In genomic region chr3L:18250652-18251051, dm6 we compare ENCODE assay signal across 3 fruit fly cellular contexts.
TF ChIP-seq lines count a peak whose summit lies in the region.

No protein-coding gene starts in this region.

- TF ChIP-seq CTCF in whole organism, embryonic (GFP tag; optimal IDR thresholded peaks at IDR 0.05; lab: Kevin White, UChicago): no peak

TF ChIP-seq in whole organism, embryonic, 481 proteins besides CTCF, POLR2A, EP300 and RAD21 (continues in another document):
- TF ChIP-seq Rx (GFP tag; IDR thresholded peaks at IDR 0.05; lab: Robert Waterston, UW) (peak; percentile 62), Deaf1 (tag; optimal IDR thresholded peaks at IDR 0.05; lab: Kevin White, UChicago) (no peak), CG7271 (tag; optimal IDR thresholded peaks at IDR 0.05; lab: Kevin White, UChicago) (no peak), wor (GFP tag; IDR thresholded peaks at IDR 0.05; lab: Robert Waterston, UW) (peak; percentile 55), CG2712 (tag; optimal IDR thresholded peaks at IDR 0.05; lab: Kevin White, UChicago) (peak; percentile 86), BEAF-32 (GFP tag; optimal IDR thresholded peaks at IDR 0.05; lab: Kevin White, UChicago) (no peak), CG1024 (GFP tag; IDR thresholded peaks at IDR 0.05; lab: Robert Waterston, UW) (no peak), grn (GFP tag; optimal IDR thresholded peaks at IDR 0.05; lab: Kevin White, UChicago) (no peak), corto (GFP tag; optimal IDR thresholded peaks at IDR 0.05; lab: Kevin White, UChicago) (no peak), ac (GFP tag; optimal IDR thresholded peaks at IDR 0.05; lab: Kevin White, UChicago) (no peak), CG33213 (GFP tag; optimal IDR thresholded peaks at IDR 0.05; lab: Kevin White, UChicago) (no peak), CG14050 (GFP tag; IDR thresholded peaks at IDR 0.05; lab: Robert Waterston, UW) (0 out of 3 replicates have a peak, but pooled peaks have one; percentile 17), CG12299 (tag; optimal IDR thresholded peaks at IDR 0.05; lab: Kevin White, UChicago) (no peak), CG9876 (GFP tag; optimal IDR thresholded peaks at IDR 0.05; lab: Kevin White, UChicago) (no peak), CG13424 (tag; optimal IDR thresholded peaks at IDR 0.05; lab: Kevin White, UChicago) (peak; percentile 74), CG12744 (GFP tag; optimal IDR thresholded peaks at IDR 0.05; lab: Kevin White, UChicago) (no peak), pita (GFP tag; optimal IDR thresholded peaks at IDR 0.05; lab: Kevin White, UChicago) (no peak), CG10959 (GFP tag; IDR thresholded peaks at IDR 0.05; lab: Robert Waterston, UW) (peak; percentile 70), Hsf (GFP tag; optimal IDR thresholded peaks at IDR 0.05; lab: Kevin White, UChicago) (peak; percentile 27), Poxn (GFP tag; IDR thresholded peaks at IDR 0.05; lab: Robert Waterston, UW) (no peak), CG10267 (tag; optimal IDR thresholded peaks at IDR 0.05; lab: Kevin White, UChicago) (peak; percentile 75), CG4617 (GFP tag; optimal IDR thresholded peaks at IDR 0.05; lab: Kevin White, UChicago; ENCODE audit: borderline replicate concordance) (no peak), CG1603 (tag; optimal IDR thresholded peaks at IDR 0.05; lab: Kevin White, UChicago) (peak; percentile 54), lbe (GFP tag; optimal IDR thresholded peaks at IDR 0.05; lab: Kevin White, UChicago) (no peak), pan (optimal IDR thresholded peaks at IDR 0.05; lab: Kevin White, UChicago) (no peak), pan (GFP tag; optimal IDR thresholded peaks at IDR 0.05 in 1 of 2, IDR thresholded peaks at IDR 0.05 in 1 of 2) (peak in 1 of 2 experiments; percentile 49), pnt (GFP tag; optimal IDR thresholded peaks at IDR 0.05; lab: Kevin White, UChicago) (no peak), CG9215 (GFP tag; IDR thresholded peaks at IDR 0.05; lab: Robert Waterston, UW) (no peak), phol (tag; optimal IDR thresholded peaks at IDR 0.05; lab: Kevin White, UChicago) (peak; percentile 77), tup (GFP tag; optimal IDR thresholded peaks at IDR 0.05; lab: Kevin White, UChicago) (no peak), Hmr (GFP tag; optimal IDR thresholded peaks at IDR 0.05; lab: Kevin White, UChicago) (no peak)

TF ChIP-seq in whole organism, prepupa, 60 proteins besides CTCF, POLR2A, EP300 and RAD21:
- TF ChIP-seq CG6792 (GFP tag; optimal IDR thresholded peaks at IDR 0.05; lab: Kevin White, UChicago) (no peak), OdsH (GFP tag; optimal IDR thresholded peaks at IDR 0.05; lab: Kevin White, UChicago) (no peak), Hr4 (GFP tag; optimal IDR thresholded peaks at IDR 0.05; lab: Kevin White, UChicago) (peak; percentile 41), Eip78C (GFP tag; lab: Kevin White, UChicago) (peak; percentile 73), CG32006 (GFP tag; optimal IDR thresholded peaks at IDR 0.05; lab: Kevin White, UChicago) (peak; percentile 59), Eip75B (GFP tag; optimal IDR thresholded peaks at IDR 0.05; lab: Kevin White, UChicago) (no peak), dac (GFP tag; optimal IDR thresholded peaks at IDR 0.05; lab: Kevin White, UChicago) (no peak), CG3032 (tag; optimal IDR thresholded peaks at IDR 0.05; lab: Kevin White, UChicago) (no peak), topi (GFP tag; optimal IDR thresholded peaks at IDR 0.05; lab: Kevin White, UChicago) (no peak), achi (GFP tag; optimal IDR thresholded peaks at IDR 0.05; lab: Kevin White, UChicago) (peak; percentile 18), Gug (GFP tag; IDR thresholded peaks at IDR 0.05; lab: Robert Waterston, UW) (peak; percentile 45), Sox15 (GFP tag; optimal IDR thresholded peaks at IDR 0.05; lab: Kevin White, UChicago) (no peak), lz (GFP tag; optimal IDR thresholded peaks at IDR 0.05; lab: Kevin White, UChicago) (no peak), CG6163 (GFP tag; IDR thresholded peaks at IDR 0.05; lab: Robert Waterston, UW) (peak; percentile 51; the same call in 2 of the 3 replicates), CG10631 (GFP tag; optimal IDR thresholded peaks at IDR 0.05; lab: Kevin White, UChicago) (peak; percentile 23), CG15336 (GFP tag; IDR thresholded peaks at IDR 0.05; lab: Robert Waterston, UW) (peak; percentile 63; the same call in 1 of the 2 replicates), svp (GFP tag; lab: Kevin White, UChicago) (peak; percentile 46), CG16779 (tag; optimal IDR thresholded peaks at IDR 0.05; lab: Kevin White, UChicago) (no peak), CG7368 (GFP tag; optimal IDR thresholded peaks at IDR 0.05; lab: Kevin White, UChicago) (no peak), Eip93F (GFP tag; optimal IDR thresholded peaks at IDR 0.05; lab: Kevin White, UChicago) (no peak), CG11902 (GFP tag; optimal IDR thresholded peaks at IDR 0.05; lab: Kevin White, UChicago) (no peak), CG4318 (GFP tag; optimal IDR thresholded peaks at IDR 0.05; lab: Kevin White, UChicago) (peak; percentile 6), Sox14 (GFP tag; optimal IDR thresholded peaks at IDR 0.05; lab: Kevin White, UChicago) (no peak), Lpt (GFP tag; optimal IDR thresholded peaks at IDR 0.05; lab: Kevin White, UChicago) (no peak), spab (GFP tag; optimal IDR thresholded peaks at IDR 0.05; lab: Kevin White, UChicago) (no peak), CG34406 (GFP tag; optimal IDR thresholded peaks at IDR 0.05; lab: Kevin White, UChicago) (no peak), salr (GFP tag; optimal IDR thresholded peaks at IDR 0.05; lab: Kevin White, UChicago) (peak in 1 of 2 experiments; percentile 11), CG31627 (GFP tag; optimal IDR thresholded peaks at IDR 0.05; lab: Kevin White, UChicago) (no peak), vri (GFP tag; optimal IDR thresholded peaks at IDR 0.05; lab: Kevin White, UChicago) (no peak), CG8319 (GFP tag; optimal IDR thresholded peaks at IDR 0.05; lab: Kevin White, UChicago) (no peak), eg (GFP tag; IDR thresholded peaks at IDR 0.05; lab: Robert Waterston, UW) (peak; percentile 51; the same call in 2 of the 3 replicates), CG8119 (GFP tag; IDR thresholded peaks at IDR 0.05; lab: Robert Waterston, UW) (peak; percentile 55; the same call in 2 of the 3 replicates)

TF ChIP-seq in whole organism, pupa, 21 proteins besides CTCF, POLR2A, EP300 and RAD21:
- TF ChIP-seq fd96Ca (GFP tag; IDR thresholded peaks at IDR 0.05; lab: Robert Waterston, UW) (peak; percentile 48; the same call in 1 of the 3 replicates), CG8159 (tag; optimal IDR thresholded peaks at IDR 0.05; lab: Kevin White, UChicago) (no peak), gl (tag; optimal IDR thresholded peaks at IDR 0.05; lab: Kevin White, UChicago) (no peak), CG17806 (tag; optimal IDR thresholded peaks at IDR 0.05; lab: Kevin White, UChicago) (peak; percentile 22), CG14655 (GFP tag; optimal IDR thresholded peaks at IDR 0.05; lab: Kevin White, UChicago) (peak; percentile 57), CG9948 (tag; optimal IDR thresholded peaks at IDR 0.05; lab: Kevin White, UChicago) (peak; percentile 5), CG12605 (GFP tag; IDR thresholded peaks at IDR 0.05; lab: Robert Waterston, UW) (no peak), CG8301 (tag; optimal IDR thresholded peaks at IDR 0.05; lab: Kevin White, UChicago) (peak; percentile 51), CG4496 (GFP tag; IDR thresholded peaks at IDR 0.05; lab: Robert Waterston, UW) (peak; percentile 52; the same call in 2 of the 3 replicates), Ets98B (GFP tag; IDR thresholded peaks at IDR 0.05; lab: Robert Waterston, UW) (peak; percentile 33; the same call in 1 of the 2 replicates)
TF ChIP-seq in whole organism, pupa: peak in this region for 7.

Comparison
In these comparisons a context has a peak if more than half of its experiments do, and no peak if none do; other contexts are left out.
1. Of the 7 proteins assayed by ChIP-seq in both whole organism, embryonic and whole organism, prepupa: peak only in whole organism, embryonic: Blimp-1 and Sox102F; only in whole organism, prepupa: none; in both: Gug; in neither: 4.